Fruit fly (Drosophila melanogaster): ENCODE measurements around the gene Nnf1b.

Gene Nnf1b

dm6 chr2L:856001-856400 is 45.6 kb downstream of the Nnf1b start (continued):
- TF ChIP-seq dmrt11E (tag; optimal IDR thresholded peaks at IDR 0.05) (no peak), hbn (GFP tag; IDR thresholded peaks at IDR 0.05; ENCODE audit: partially characterized antibody) (no peak), CG33213 (GFP tag; optimal IDR thresholded peaks at IDR 0.05) (peak; percentile 3), Ets65A (GFP tag) (no peak), CG43689 (GFP tag; IDR thresholded peaks at IDR 0.05) (no peak), slp2 (GFP tag; optimal IDR thresholded peaks at IDR 0.05) (no peak), dysf (GFP tag; IDR thresholded peaks at IDR 0.05) (0 out of 3 replicates have a peak, but pooled peaks have one; percentile 10), CG15269 (tag; optimal IDR thresholded peaks at IDR 0.05) (no peak), Hmx (GFP tag; optimal IDR thresholded peaks at IDR 0.05) (no peak), NK7.1 (GFP tag; optimal IDR thresholded peaks at IDR 0.05) (no peak), CG1603 (tag; optimal IDR thresholded peaks at IDR 0.05) (peak; percentile 43), CG31388 (GFP tag; optimal IDR thresholded peaks at IDR 0.05) (no peak), wor (GFP tag; IDR thresholded peaks at IDR 0.05) (no peak), luna (GFP tag; optimal IDR thresholded peaks at IDR 0.05) (no peak), da (GFP tag; optimal IDR thresholded peaks at IDR 0.05) (no peak), vvl (GFP tag; IDR thresholded peaks at IDR 0.05) (no peak), Asciz (GFP tag; optimal IDR thresholded peaks at IDR 0.05) (peak; percentile 47), B-H2 (GFP tag; optimal IDR thresholded peaks at IDR 0.05) (peak; percentile 10), MBD-R2 (GFP tag; IDR thresholded peaks at IDR 0.05) (no peak), CG10147 (GFP tag; optimal IDR thresholded peaks at IDR 0.05) (no peak), HLH3B (GFP tag; IDR thresholded peaks at IDR 0.05) (peak; percentile 21; the same call in 1 of the 2 replicates), Nf-YC (tag; optimal IDR thresholded peaks at IDR 0.05) (no peak), ci (GFP tag; IDR thresholded peaks at IDR 0.05) (no peak), Trl (optimal IDR thresholded peaks at IDR 0.05) (no peak), Trl (GFP tag; optimal IDR thresholded peaks at IDR 0.05) (peak; percentile 6), ap (GFP tag; IDR thresholded peaks at IDR 0.05) (no peak), CG7987 (GFP tag; optimal IDR thresholded peaks at IDR 0.05) (peak; percentile 33), Camta (GFP tag; optimal IDR thresholded peaks at IDR 0.05) (no peak), CG10209 (GFP tag; optimal IDR thresholded peaks at IDR 0.05) (peak; percentile 14), CG6683 (GFP tag; optimal IDR thresholded peaks at IDR 0.05) (no peak), Oli (tag; optimal IDR thresholded peaks at IDR 0.05) (no peak), ham (GFP tag; IDR thresholded peaks at IDR 0.05) (no peak), Ets97D (GFP tag; optimal IDR thresholded peaks at IDR 0.05) (no peak), Med (GFP tag) (peak; percentile 75), CG12104 (GFP tag; optimal IDR thresholded peaks at IDR 0.05) (no peak), mirr (GFP tag; optimal IDR thresholded peaks at IDR 0.05) (no peak), HLH4C (GFP tag; IDR thresholded peaks at IDR 0.05; ENCODE audit: partially characterized antibody) (no peak), CG14710 (tag; optimal IDR thresholded peaks at IDR 0.05) (no peak), CG4424 (GFP tag; optimal IDR thresholded peaks at IDR 0.05) (no peak), sens-2 (GFP tag; IDR thresholded peaks at IDR 0.05) (no peak), az2 (GFP tag; optimal IDR thresholded peaks at IDR 0.05) (no peak), cato (GFP tag; optimal IDR thresholded peaks at IDR 0.05; ENCODE audit: borderline replicate concordance) (no peak), tgo (GFP tag; IDR thresholded peaks at IDR 0.05) (no peak), oc (tag; optimal IDR thresholded peaks at IDR 0.05) (peak; percentile 22), exex (tag; optimal IDR thresholded peaks at IDR 0.05) (no peak), CG10979 (tag; optimal IDR thresholded peaks at IDR 0.05) (no peak), maf-S (GFP tag; optimal IDR thresholded peaks at IDR 0.05) (no peak), Antp (GFP tag; optimal IDR thresholded peaks at IDR 0.05) (no peak), otp (GFP tag; IDR thresholded peaks at IDR 0.05) (0 out of 3 replicates have a peak, but pooled peaks have one; percentile 50), Pdp1 (GFP tag; optimal IDR thresholded peaks at IDR 0.05) (no peak), CG4360 (GFP tag; IDR thresholded peaks at IDR 0.05) (no peak), CG13775 (GFP tag; optimal IDR thresholded peaks at IDR 0.05) (no peak)

Data from whole organism, embryonic.